Worm (Caenorhabditis elegans): ENCODE results near the gene T10B5.7.

- no peak for TF ChIP-seq nhr-237 (tag; optimal IDR thresholded peaks at IDR 0.05)
- TF ChIP-seq hlh-11 (tag; optimal IDR thresholded peaks at IDR 0.05): no peak
- no peak for TF ChIP-seq Y75B8A.6 (GFP tag; IDR thresholded peaks at IDR 0.05)
- TF ChIP-seq T26A8.4 (GFP tag; IDR thresholded peaks at IDR 0.05): no peak
- no peak for TF ChIP-seq nhr-25 (tag; optimal IDR thresholded peaks at IDR 0.05; ENCODE audit: borderline replicate concordance, insufficient read depth)
- TF ChIP-seq lin-39 (tag; optimal IDR thresholded peaks at IDR 0.05): no peak
- no peak for TF ChIP-seq dmd-8 (GFP tag; IDR thresholded peaks at IDR 0.05)
- TF ChIP-seq nhr-10 (tag; optimal IDR thresholded peaks at IDR 0.05): no peak
- no peak for TF ChIP-seq ceh-62 (tag; optimal IDR thresholded peaks at IDR 0.05)
- no peak for TF ChIP-seq F44E2.7 (GFP tag; IDR thresholded peaks at IDR 0.05)
- no peak for TF ChIP-seq lin-1 (GFP tag; IDR thresholded peaks at IDR 0.05)
Observed at ce11 chrV:1886997-1887396, 41.0 kb downstream of the T10B5.7 start.
